Fruit fly (Drosophila melanogaster) whole organism: Measurements from ENCODE around the gene Gdi.

ENCODE experiments used
- CG8478 ChIP-seq: fragments of >200 bp; optimal IDR thresholded peaks from 2 replicates; lab custom pipeline; 2018; ENCODE audit warnings: inconsistent platforms
- Dll ChIP-seq: fragments of >200 bp; optimal IDR thresholded peaks from 2 replicates; lab custom pipeline; 2017
- EcR ChIP-seq, 2 experiments: fragments of >200 bp; optimal IDR thresholded peaks; 2 replicates each; lab custom pipeline; 2017; ENCODE audit warnings: missing biosample characterization in 2 of 2, missing genetic modification characterization in 2 of 2, missing genetic modification reagents in 2 of 2
- pan ChIP-seq: fragments of >200 bp; optimal IDR thresholded peaks from 2 replicates; lab custom pipeline; 2017
- psq ChIP-seq: fragments of >200 bp; optimal IDR thresholded peaks from 2 replicates; lab custom pipeline; 2017
- usp ChIP-seq: fragments of >200 bp; optimal IDR thresholded peaks from 2 replicates; lab custom pipeline; 2017; ENCODE audit warnings: missing biosample characterization, missing genetic modification characterization, mixed read lengths

DNA sequence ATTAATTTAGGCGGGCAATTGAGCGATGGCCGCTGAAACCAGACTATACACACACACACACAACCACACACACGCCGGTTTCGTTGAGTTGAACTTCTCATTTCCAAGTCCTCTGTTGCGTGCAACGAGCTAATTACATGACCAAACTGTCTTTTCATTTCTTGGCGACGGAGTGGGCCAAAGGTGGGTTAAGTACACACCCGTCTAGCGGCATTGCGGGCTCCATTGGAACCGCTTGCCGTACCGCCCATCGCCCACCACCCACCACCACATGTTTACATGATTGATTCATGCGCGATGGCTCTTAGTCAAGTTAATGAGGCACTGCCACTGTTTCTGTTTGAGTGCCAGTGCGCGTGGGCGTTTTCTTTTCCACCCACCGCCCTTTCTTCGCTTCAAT lies 15.8 kb upstream of the Gdi start:
- TF ChIP-seq EcR (GFP tag; optimal IDR thresholded peaks at IDR 0.05; lab: Kevin White, UChicago) (no peak), psq (no peak), pan (lab: Kevin White, UChicago) (no peak), usp (GFP tag; lab: Kevin White, UChicago) (no peak), CG8478 (no peak), Dll (lab: Kevin White, UChicago) (no peak)
